Worm (Caenorhabditis elegans) whole organism, late embryonic: ENCODE data around the gene psmd-9.

Experiments used
- T23F11.4 ChIP-seq: fragments of 200-800 bp; sonication (Bioruptor generic); optimal IDR thresholded peaks from 2 replicates; lab custom pipeline; 2018; ENCODE audit warnings: mild to moderate bottlenecking, missing genetic modification characterization, missing compliant biosample characterization
- ama-1 ChIP-seq: fragments of 150-350 bp; optimal IDR thresholded peaks from 2 replicates; lab custom pipeline; 2014
- dmd-4 ChIP-seq: sonication (generic microtip); optimal IDR thresholded peaks from 2 replicates; lab custom pipeline; 2016; ENCODE audit warnings: borderline replicate concordance, missing genetic modification characterization, missing compliant biosample characterization
- elt-2 ChIP-seq: sonication (generic microtip); optimal IDR thresholded peaks from 2 replicates; lab custom pipeline; 2016; ENCODE audit warnings: missing genetic modification reagents, missing genetic modification characterization, missing compliant biosample characterization
- fax-1 ChIP-seq: sonication (generic microtip); optimal IDR thresholded peaks from 2 replicates; lab custom pipeline; 2016; ENCODE audit warnings: missing genotype, missing genetic modification characterization, missing compliant biosample characterization
- fkh-10 ChIP-seq: fragments of 150-350 bp; optimal IDR thresholded peaks from 2 replicates; lab custom pipeline; 2014; ENCODE audit warnings: missing biosample characterization, missing genetic modification reagents, missing genetic modification characterization
- lin-11 ChIP-seq: fragments of 200-800 bp; sonication (Bioruptor generic); optimal IDR thresholded peaks from 2 replicates; lab custom pipeline; 2018; ENCODE audit warnings: mild to moderate bottlenecking, missing genetic modification characterization, missing compliant biosample characterization
- npax-4 ChIP-seq: sonication (generic microtip); optimal IDR thresholded peaks from 2 replicates; lab custom pipeline; 2016; ENCODE audit warnings: missing genetic modification characterization, missing compliant biosample characterization
- pha-4 ChIP-seq: fragments of 150-350 bp; optimal IDR thresholded peaks from 2 replicates; lab custom pipeline; 2018; ENCODE audit warnings: missing biosample characterization, missing genetic modification reagents, missing genetic modification characterization
- pqm-1 ChIP-seq: sonication (generic microtip); optimal IDR thresholded peaks from 2 replicates; lab custom pipeline; 2016; ENCODE audit warnings: missing genetic modification characterization, missing compliant biosample characterization

ce11 chrII:6940726-6941230 lies 38.9 kb downstream of the psmd-9 start:
- TF ChIP-seq fax-1, result no peak
- no peak for TF ChIP-seq pqm-1 (tag; lab: Kevin White, UChicago)
- TF ChIP-seq ama-1 (lab: Kevin White, UChicago), result no peak
- no peak for TF ChIP-seq fkh-10 (GFP tag; lab: Kevin White, UChicago)
- TF ChIP-seq lin-11 (tag; lab: Kevin White, UChicago), result no peak
- TF ChIP-seq npax-4 (tag; lab: Kevin White, UChicago), result no peak
- TF ChIP-seq elt-2 (tag; lab: Kevin White, UChicago), result no peak
- TF ChIP-seq T23F11.4, result no peak
- no peak for TF ChIP-seq dmd-4 (tag; lab: Kevin White, UChicago)
- TF ChIP-seq pha-4 (tag; lab: Kevin White, UChicago), result no peak
